Fruit fly (Drosophila melanogaster) whole organism, embryonic: ENCODE data around the gene idc.
A peak's percentile ranks its signal among the peaks of the same experiment; 100 is the strongest.

Source experiments
- B-H2 ChIP-seq: fragments of 200-800 bp; sonication (Bioruptor generic); optimal IDR thresholded peaks from 2 replicates; lab custom pipeline; 2018; ENCODE audit warnings: missing biosample characterization, mild to moderate bottlenecking, missing genetic modification characterization
- BtbVII ChIP-seq: fragments of 200-800 bp; sonication (Bioruptor generic); optimal IDR thresholded peaks from 3 replicates; lab custom pipeline; 2017; ENCODE audit warnings: missing biosample characterization, mild to moderate bottlenecking, missing genetic modification characterization
- CG10209 ChIP-seq: fragments of 200-800 bp; sonication (Bioruptor generic); optimal IDR thresholded peaks from 3 replicates; lab custom pipeline; 2017; ENCODE audit warnings: missing biosample characterization, mild to moderate bottlenecking, missing genetic modification characterization, missing genetic modification reagents
- CG1024 ChIP-seq: fragments of 200-800 bp; sonication (Bioruptor generic); IDR thresholded peaks from 2 replicates; pipeline ENCODE4 v1.3.6; 2022; ENCODE audit warnings: missing biosample characterization, missing genetic modification characterization
- CG11696 ChIP-seq: fragments of 200-800 bp; sonication (Bioruptor generic); IDR thresholded peaks from 2 replicates; pipeline ENCODE4 v1.3.6; 2022; ENCODE audit warnings: missing biosample characterization, missing genetic modification characterization
- CG12659 ChIP-seq: fragments of 200-800 bp; sonication (Bioruptor generic); optimal IDR thresholded peaks from 3 replicates; lab custom pipeline; 2017; ENCODE audit warnings: mild to moderate bottlenecking, missing biosample characterization, missing genetic modification reagents, missing genetic modification characterization
- CG12769 ChIP-seq: fragments of 200-800 bp; sonication (Bioruptor generic); optimal IDR thresholded peaks from 2 replicates; lab custom pipeline; 2019; ENCODE audit warnings: missing biosample characterization, mild to moderate bottlenecking, missing genetic modification characterization, moderate library complexity
- CG14710 ChIP-seq: fragments of 200-800 bp; sonication (Bioruptor generic); optimal IDR thresholded peaks from 3 replicates; lab custom pipeline; 2019; ENCODE audit warnings: missing biosample characterization, mild to moderate bottlenecking, missing genetic modification characterization, moderate library complexity
- CG17568 ChIP-seq: fragments of 200-800 bp; sonication (Bioruptor generic); optimal IDR thresholded peaks from 2 replicates; lab custom pipeline; 2018; ENCODE audit warnings: missing biosample characterization, mild to moderate bottlenecking, missing genetic modification characterization, moderate library complexity
- CG18011 ChIP-seq: fragments of 200-800 bp; sonication (Bioruptor generic); optimal IDR thresholded peaks from 2 replicates; lab custom pipeline; 2017; ENCODE audit warnings: missing biosample characterization, missing genetic modification characterization, mild to moderate bottlenecking, moderate library complexity, missing genotype
- CG18599 ChIP-seq: fragments of 200-800 bp; sonication (Bioruptor generic); optimal IDR thresholded peaks from 3 replicates; lab custom pipeline; 2017; ENCODE audit warnings: missing biosample characterization, missing genetic modification characterization, mild to moderate bottlenecking, moderate library complexity, missing genetic modification reagents
- CG18619 ChIP-seq: fragments of 200-800 bp; sonication (Bioruptor generic); optimal IDR thresholded peaks from 3 replicates; lab custom pipeline; 2017; ENCODE audit warnings: missing biosample characterization, mild to moderate bottlenecking, missing genetic modification characterization
- CG34376 ChIP-seq: fragments of 200-800 bp; sonication (Bioruptor generic); optimal IDR thresholded peaks from 2 replicates; lab custom pipeline; 2018; ENCODE audit warnings: missing biosample characterization, mild to moderate bottlenecking, missing genetic modification characterization
- CG42726 ChIP-seq: fragments of 200-800 bp; sonication (Bioruptor generic); IDR thresholded peaks from 2 replicates; pipeline ENCODE4 v1.3.6; 2022; ENCODE audit warnings: missing biosample characterization, missing genetic modification characterization; ENCODE audit not compliant: partially characterized antibody
- CG43689 ChIP-seq: fragments of 200-800 bp; sonication (Bioruptor generic); IDR thresholded peaks from 2 replicates; pipeline ENCODE4 v1.3.6; 2022; ENCODE audit warnings: missing biosample characterization, missing genetic modification characterization
- CG4617 ChIP-seq: fragments of 200-800 bp; sonication (Bioruptor generic); optimal IDR thresholded peaks from 3 replicates; lab custom pipeline; 2016; ENCODE audit warnings: missing biosample characterization, missing genetic modification characterization, borderline replicate concordance
- CG6272 ChIP-seq: fragments of 200-800 bp; sonication (Bioruptor generic); IDR thresholded peaks from 2 replicates; pipeline ENCODE4 v1.3.6; 2022; ENCODE audit warnings: missing biosample characterization, missing genetic modification characterization
- CG6813 ChIP-seq: fragments of 200-800 bp; sonication (Bioruptor generic); optimal IDR thresholded peaks from 2 replicates; lab custom pipeline; 2017; ENCODE audit warnings: missing biosample characterization, missing genetic modification characterization, mild to moderate bottlenecking, moderate library complexity, missing genetic modification reagents
- CG7271 ChIP-seq: fragments of 200-800 bp; sonication (Bioruptor generic); optimal IDR thresholded peaks from 2 replicates; lab custom pipeline; 2018; ENCODE audit warnings: missing biosample characterization, mild to moderate bottlenecking, missing genetic modification characterization, moderate library complexity
- CG7556 ChIP-seq: fragments of 200-800 bp; sonication (Bioruptor generic); optimal IDR thresholded peaks from 2 replicates; lab custom pipeline; 2017; ENCODE audit warnings: missing biosample characterization, mild to moderate bottlenecking, missing genetic modification characterization
- CG7928 ChIP-seq: fragments of 200-800 bp; sonication (Bioruptor generic); optimal IDR thresholded peaks from 2 replicates; lab custom pipeline; 2017; ENCODE audit warnings: missing biosample characterization, mild to moderate bottlenecking, missing genetic modification characterization
- CG8478 ChIP-seq: fragments of >200 bp; optimal IDR thresholded peaks from 2 replicates; lab custom pipeline; 2018
- Dfd ChIP-seq, 2 experiments: fragments of >200 bp; optimal IDR thresholded peaks; 2 replicates each; lab custom pipeline; 2017; ENCODE audit warnings: missing biosample characterization in 2 of 2, missing genetic modification characterization in 2 of 2
- Elba2 ChIP-seq: fragments of 200-800 bp; sonication (Bioruptor generic); optimal IDR thresholded peaks from 3 replicates; lab custom pipeline; 2016; ENCODE audit warnings: missing biosample characterization, missing genetic modification characterization
- Gsc ChIP-seq: fragments of 200-800 bp; sonication (Bioruptor generic); IDR thresholded peaks from 2 replicates; pipeline ENCODE4 v1.3.6; 2022; ENCODE audit warnings: missing biosample characterization, missing genetic modification characterization
- HmgZ ChIP-seq: fragments of 200-800 bp; sonication (Bioruptor generic); optimal IDR thresholded peaks from 2 replicates; lab custom pipeline; 2018; ENCODE audit warnings: missing biosample characterization, mild to moderate bottlenecking, missing genetic modification characterization
- Hr78 ChIP-seq, 2 experiments: fragments of 200-800 bp in 1 of 2; fragments of >200 bp in 1 of 2; sonication (Bioruptor generic) in 1 of 2; optimal IDR thresholded peaks; 2 replicates each; lab custom pipeline; 2017 to 2019; ENCODE audit warnings: missing biosample characterization in 2 of 2, missing genetic modification characterization in 2 of 2, mild to moderate bottlenecking in 1 of 2, moderate library complexity in 1 of 2
- Nf-YA ChIP-seq: fragments of 200-800 bp; sonication (Bioruptor generic); IDR thresholded peaks from 2 replicates; pipeline ENCODE4 v1.3.6; 2022; ENCODE audit warnings: missing biosample characterization, missing genetic modification characterization
- Rx ChIP-seq: fragments of 200-800 bp; sonication (Bioruptor generic); IDR thresholded peaks from 2 replicates; pipeline ENCODE4 v1.3.6; 2022; ENCODE audit warnings: missing biosample characterization, missing genetic modification characterization
- ara ChIP-seq: fragments of 200-800 bp; sonication (Bioruptor generic); IDR thresholded peaks from 2 replicates; pipeline ENCODE4 v1.3.6; 2022; ENCODE audit warnings: missing biosample characterization, missing genetic modification characterization
- ash1 ChIP-seq: fragments of 200-800 bp; sonication (Bioruptor generic); optimal IDR thresholded peaks from 2 replicates; lab custom pipeline; 2018; ENCODE audit warnings: missing biosample characterization, mild to moderate bottlenecking, missing genetic modification characterization
- bab2 ChIP-seq: fragments of 200-800 bp; sonication (Bioruptor generic); optimal IDR thresholded peaks from 2 replicates; lab custom pipeline; 2016; ENCODE audit warnings: missing biosample characterization, missing genetic modification characterization
- cg ChIP-seq: fragments of 200-800 bp; sonication (Bioruptor generic); optimal IDR thresholded peaks from 3 replicates; lab custom pipeline; 2019; ENCODE audit warnings: missing biosample characterization, mild to moderate bottlenecking, missing genetic modification characterization, moderate library complexity
- crc ChIP-seq: fragments of 200-800 bp; sonication (Bioruptor generic); optimal IDR thresholded peaks from 2 replicates; lab custom pipeline; 2016; ENCODE audit warnings: missing biosample characterization, missing genetic modification characterization
- dati ChIP-seq: fragments of 200-800 bp; sonication (Bioruptor generic); IDR thresholded peaks from 2 replicates; pipeline ENCODE4 v1.3.6; 2022; ENCODE audit warnings: missing biosample characterization, missing genetic modification characterization
- disco-r ChIP-seq: fragments of 200-800 bp; sonication (Bioruptor generic); optimal IDR thresholded peaks from 2 replicates; lab custom pipeline; 2016; ENCODE audit warnings: missing biosample characterization, missing genetic modification characterization
- fru ChIP-seq: fragments of >200 bp; optimal IDR thresholded peaks from 2 replicates; lab custom pipeline; 2017
- gt ChIP-seq: fragments of 200-800 bp; sonication (Bioruptor generic); IDR thresholded peaks from 2 replicates; pipeline ENCODE4 v1.3.6; 2022; ENCODE audit warnings: missing biosample characterization, missing genetic modification characterization
- ind ChIP-seq: fragments of 200-800 bp; sonication (Bioruptor generic); optimal IDR thresholded peaks from 3 replicates; lab custom pipeline; 2016; ENCODE audit warnings: missing biosample characterization, missing genetic modification characterization
- jigr1 ChIP-seq: fragments of 200-800 bp; sonication (Bioruptor generic); IDR thresholded peaks from 3 replicates; pipeline ENCODE4 v1.3.6; 2022; ENCODE audit warnings: missing biosample characterization, missing genetic modification characterization
- kay ChIP-seq: fragments of 200-800 bp; sonication (Bioruptor generic); optimal IDR thresholded peaks from 2 replicates; lab custom pipeline; 2016; ENCODE audit warnings: missing biosample characterization, missing genetic modification characterization
- klu ChIP-seq: fragments of 200-800 bp; sonication (Bioruptor generic); IDR thresholded peaks from 2 replicates; pipeline ENCODE4 v1.3.6; 2022; ENCODE audit warnings: missing biosample characterization, missing genetic modification characterization
- nmo ChIP-seq: fragments of 200-800 bp; sonication (Bioruptor generic); optimal IDR thresholded peaks from 2 replicates; lab custom pipeline; 2018; ENCODE audit warnings: missing biosample characterization, mild to moderate bottlenecking, missing genetic modification characterization, moderate library complexity
- salm ChIP-seq: fragments of 200-800 bp; sonication (Bioruptor generic); optimal IDR thresholded peaks from 2 replicates; lab custom pipeline; 2018; ENCODE audit warnings: missing biosample characterization, mild to moderate bottlenecking, missing genetic modification characterization
- sr ChIP-seq: fragments of 200-800 bp; sonication (Bioruptor generic); IDR thresholded peaks from 3 replicates; pipeline ENCODE4 v1.3.6; 2022; ENCODE audit warnings: missing biosample characterization, missing genetic modification characterization
- sug ChIP-seq: fragments of 200-800 bp; optimal IDR thresholded peaks from 2 replicates; lab custom pipeline; 2019; ENCODE audit warnings: missing biosample characterization, mild to moderate bottlenecking, missing genetic modification characterization, moderate library complexity
- tgo ChIP-seq: fragments of 200-800 bp; sonication (Bioruptor generic); IDR thresholded peaks from 3 replicates; pipeline ENCODE4 v1.3.6; 2022; ENCODE audit warnings: missing biosample characterization, missing genetic modification characterization
- tll ChIP-seq, 2 experiments: fragments of 200-800 bp in 1 of 2; fragments of >200 bp in 1 of 2; sonication (Bioruptor generic) in 1 of 2; optimal IDR thresholded peaks; 2 replicates each; lab custom pipeline; 2017 to 2019; ENCODE audit warnings: missing biosample characterization in 2 of 2, missing genetic modification characterization in 2 of 2, mild to moderate bottlenecking in 1 of 2, moderate library complexity in 1 of 2
- tna ChIP-seq: fragments of 200-800 bp; sonication (Bioruptor generic); IDR thresholded peaks from 2 replicates; pipeline ENCODE4 v1.3.6; 2022; ENCODE audit warnings: missing biosample characterization, missing genetic modification characterization; ENCODE audit not compliant: partially characterized antibody
- tup ChIP-seq: fragments of 200-800 bp; sonication (Bioruptor generic); optimal IDR thresholded peaks from 2 replicates; lab custom pipeline; 2016; ENCODE audit warnings: missing biosample characterization, mild to moderate bottlenecking, missing genetic modification characterization, moderate library complexity
- unpg ChIP-seq: fragments of 200-800 bp; sonication (Bioruptor generic); optimal IDR thresholded peaks from 3 replicates; lab custom pipeline; 2018; ENCODE audit warnings: missing biosample characterization, mild to moderate bottlenecking, missing genetic modification characterization, moderate library complexity

idc gene

DNA sequence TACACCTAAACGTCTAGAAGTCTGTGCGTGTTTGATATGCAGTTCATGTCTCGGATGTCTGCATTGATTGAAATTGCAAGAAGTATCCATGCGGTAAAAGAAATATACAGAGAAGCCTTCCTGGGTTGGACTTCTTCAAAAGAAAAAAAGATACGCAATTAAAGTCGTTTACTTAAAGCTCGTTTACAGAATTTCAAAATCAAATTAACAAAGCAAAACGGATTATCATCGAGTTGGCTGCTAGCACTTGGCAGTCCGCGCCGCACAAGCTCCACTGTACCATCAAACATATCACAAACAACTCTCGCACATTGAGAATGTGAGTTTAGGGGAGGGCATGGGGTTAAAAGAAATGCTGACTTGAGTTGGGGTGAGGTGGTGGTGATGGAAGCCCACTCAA is 33.2 kb upstream of the idc start (continued):
- TF ChIP-seq kay (GFP tag; lab: Kevin White, UChicago) (peak; percentile 22), bab2 (GFP tag; lab: Kevin White, UChicago) (peak; percentile 56), CG43689 (GFP tag; lab: Robert Waterston, UW) (no peak), Rx (peak; percentile 66), sug (tag; lab: Kevin White, UChicago) (peak; percentile 1), sr (peak; percentile 20; the same call in 1 of the 3 replicates), ash1 (GFP tag; lab: Kevin White, UChicago) (no peak), CG11696 (0 out of 2 replicates have a peak, but pooled peaks have one; percentile 45), Hr78 (GFP tag; optimal IDR thresholded peaks at IDR 0.05; lab: Kevin White, UChicago) (peak in 1 of 2 experiments; percentile 40), CG7271 (tag; lab: Kevin White, UChicago) (no peak), CG4617 (peak; percentile 35), BtbVII (GFP tag; lab: Kevin White, UChicago) (peak; percentile 42), cg (GFP tag; lab: Kevin White, UChicago) (no peak), CG7556 (GFP tag; lab: Kevin White, UChicago) (peak; percentile 70), CG12659 (peak; percentile 62), CG6272 (GFP tag; lab: Robert Waterston, UW) (peak; percentile 50; the same call in 1 of the 2 replicates), CG18011 (GFP tag; lab: Kevin White, UChicago) (no peak), CG8478 (lab: Kevin White, UChicago) (no peak), tup (GFP tag; lab: Kevin White, UChicago) (peak; percentile 35), B-H2 (no peak), disco-r (GFP tag; lab: Kevin White, UChicago) (no peak), tll (GFP tag; optimal IDR thresholded peaks at IDR 0.05; lab: Kevin White, UChicago) (no peak), unpg (peak; percentile 81), CG7928 (GFP tag; lab: Kevin White, UChicago) (no peak), crc (GFP tag; lab: Kevin White, UChicago) (no peak), jigr1 (GFP tag; lab: Robert Waterston, UW) (no peak), nmo (GFP tag; lab: Kevin White, UChicago) (peak; percentile 74), gt (GFP tag; lab: Robert Waterston, UW) (0 out of 2 replicates have a peak, but pooled peaks have one; percentile 10), tgo (peak; percentile 61; the same call in 1 of the 3 replicates), salm (tag; lab: Kevin White, UChicago) (no peak), CG14710 (peak; percentile 77), fru (lab: Kevin White, UChicago) (no peak), CG18619 (peak; percentile 26), ara (GFP tag; lab: Robert Waterston, UW) (peak; percentile 84), Elba2 (no peak), ind (GFP tag; lab: Kevin White, UChicago) (peak; percentile 73), CG18599 (peak; percentile 68), klu (GFP tag; lab: Robert Waterston, UW) (0 out of 2 replicates have a peak, but pooled peaks have one; percentile 27), CG17568 (GFP tag; lab: Kevin White, UChicago) (peak; percentile 60), Nf-YA (peak; percentile 70), CG42726 (GFP tag; lab: Robert Waterston, UW) (no peak), dati (GFP tag; lab: Robert Waterston, UW) (no peak), CG1024 (GFP tag; lab: Robert Waterston, UW) (no peak), CG12769 (tag; lab: Kevin White, UChicago) (peak; percentile 60), HmgZ (tag; lab: Kevin White, UChicago) (peak; percentile 16), tna (GFP tag; lab: Robert Waterston, UW) (no peak), CG34376 (GFP tag; lab: Kevin White, UChicago) (no peak), CG10209 (GFP tag; lab: Kevin White, UChicago) (peak; percentile 62), Dfd (GFP tag; optimal IDR thresholded peaks at IDR 0.05; lab: Kevin White, UChicago) (no peak), CG6813 (GFP tag; lab: Kevin White, UChicago) (peak; percentile 62), Gsc (GFP tag; lab: Robert Waterston, UW) (no peak)
